Fruit fly (Drosophila melanogaster): ENCODE results near the gene CG9265.

- TF ChIP-seq CG8478 (optimal IDR thresholded peaks at IDR 0.05) (no peak), CTCF (optimal IDR thresholded peaks at IDR 0.05) (no peak)
Observed at dm6 chr2L:21075105-21075504, 3.8 kb upstream of the CG9265 start, which contains the start of gene tadr.
